Fruit fly (Drosophila melanogaster) whole organism, wandering third instar larva: ENCODE results near the gene UbcE2H.

Experiments used
- CG32264 ChIP-seq: fragments of 200-800 bp; sonication (Bioruptor generic); optimal IDR thresholded peaks from 2 replicates; lab custom pipeline; 2016; ENCODE audit warnings: missing biosample characterization, missing genetic modification characterization
- CG9705 ChIP-seq: fragments of 200-800 bp; sonication (Bioruptor generic); optimal IDR thresholded peaks from 2 replicates; lab custom pipeline; 2018; ENCODE audit warnings: missing biosample characterization, mild to moderate bottlenecking, missing genetic modification characterization
- CrebA ChIP-seq: fragments of 200-800 bp; sonication (Bioruptor generic); optimal IDR thresholded peaks from 2 replicates; lab custom pipeline; 2016; ENCODE audit warnings: missing biosample characterization, mild to moderate bottlenecking, missing genetic modification characterization, borderline replicate concordance
- Dfd ChIP-seq: fragments of >200 bp; optimal IDR thresholded peaks from 2 replicates; lab custom pipeline; 2017; ENCODE audit warnings: missing biosample characterization, missing genetic modification characterization
- Dif ChIP-seq: fragments of 200-275, 200-300 bp; sonication (Bioruptor generic); optimal IDR thresholded peaks from 2 replicates; lab custom pipeline; 2018; ENCODE audit warnings: missing biosample characterization, missing genetic modification characterization; ENCODE audit not compliant: partially characterized antibody
- GATAd ChIP-seq: sonication (Bioruptor generic); optimal IDR thresholded peaks from 2 replicates; lab custom pipeline; 2016; ENCODE audit warnings: missing biosample characterization, missing genetic modification characterization
- HLH106 ChIP-seq: fragments of 200-800 bp; optimal IDR thresholded peaks from 3 replicates; lab custom pipeline; 2019; ENCODE audit warnings: missing biosample characterization, mild to moderate bottlenecking, missing genetic modification characterization, moderate library complexity
- Hnf4 ChIP-seq: fragments of 200-800 bp; sonication (Bioruptor generic); optimal IDR thresholded peaks from 2 replicates; lab custom pipeline; 2016; ENCODE audit warnings: missing biosample characterization, mild to moderate bottlenecking, missing genetic modification characterization
- Hr78 ChIP-seq: fragments of >200 bp; optimal IDR thresholded peaks from 2 replicates; lab custom pipeline; 2017; ENCODE audit warnings: missing biosample characterization, missing genetic modification characterization
- Hr83 ChIP-seq: fragments of 200-300 bp; sonication (Bioruptor generic); optimal IDR thresholded peaks from 2 replicates; lab custom pipeline; 2016; ENCODE audit warnings: missing biosample characterization, mild to moderate bottlenecking, missing genetic modification characterization, moderate library complexity; ENCODE audit not compliant: poor library complexity, severe bottlenecking
- Jra ChIP-seq: sonication (Bioruptor generic); optimal IDR thresholded peaks from 2 replicates; lab custom pipeline; 2016; ENCODE audit warnings: missing biosample characterization, missing genetic modification characterization
- Mio ChIP-seq: sonication (Bioruptor generic); optimal IDR thresholded peaks from 2 replicates; lab custom pipeline; 2016; ENCODE audit warnings: missing biosample characterization, missing genetic modification characterization
- Myc ChIP-seq: fragments of >200 bp; optimal IDR thresholded peaks from 2 replicates; lab custom pipeline; 2017
- N ChIP-seq: fragments of >200 bp; optimal IDR thresholded peaks from 2 replicates; lab custom pipeline; 2018; ENCODE audit warnings: missing biosample characterization, missing external identifiers, missing genetic modification characterization
- OdsH ChIP-seq: fragments of 200-800 bp; sonication (Bioruptor generic); optimal IDR thresholded peaks from 2 replicates; lab custom pipeline; 2016; ENCODE audit warnings: missing biosample characterization, mild to moderate bottlenecking, missing genetic modification characterization
- Rel ChIP-seq, 2 experiments: fragments of 200-800 bp; sonication (Bioruptor generic) in 1 of 2; optimal IDR thresholded peaks; 2 replicates in 1 of 2; 3 replicates in 1 of 2; lab custom pipeline; 2016 to 2019; ENCODE audit warnings: mild to moderate bottlenecking in 2 of 2, missing biosample characterization in 2 of 2, missing genetic modification characterization in 2 of 2, moderate library complexity in 1 of 2
- Sp1 ChIP-seq: fragments of 200-800 bp; sonication (Bioruptor generic); optimal IDR thresholded peaks from 3 replicates; lab custom pipeline; 2019; ENCODE audit warnings: missing biosample characterization, mild to moderate bottlenecking, missing genetic modification characterization, moderate library complexity
- Vsx2 ChIP-seq: fragments of 200-300, 225-300 bp; sonication (Bioruptor generic); optimal IDR thresholded peaks from 2 replicates; lab custom pipeline; 2018; ENCODE audit warnings: missing biosample characterization, missing genetic modification characterization; ENCODE audit not compliant: partially characterized antibody
- br ChIP-seq: fragments of 200-800 bp; sonication (Bioruptor generic); optimal IDR thresholded peaks from 2 replicates; lab custom pipeline; 2016; ENCODE audit warnings: missing biosample characterization, missing genetic modification characterization
- brk ChIP-seq: fragments of 200-800 bp; sonication (Bioruptor generic); optimal IDR thresholded peaks from 2 replicates; lab custom pipeline; 2016; ENCODE audit warnings: missing biosample characterization, mild to moderate bottlenecking, missing genetic modification characterization
- dmrt93B ChIP-seq: fragments of 200-800 bp; sonication (Bioruptor generic); optimal IDR thresholded peaks from 2 replicates; lab custom pipeline; 2018; ENCODE audit warnings: missing biosample characterization, mild to moderate bottlenecking, missing genetic modification characterization
- dsf ChIP-seq: sonication (Bioruptor generic); optimal IDR thresholded peaks from 2 replicates; lab custom pipeline; 2016; ENCODE audit warnings: missing biosample characterization, missing genetic modification characterization, borderline replicate concordance
- ey ChIP-seq: fragments of 200-800 bp; sonication (Bioruptor generic); optimal IDR thresholded peaks from 2 replicates; lab custom pipeline; 2016; ENCODE audit warnings: missing biosample characterization, missing genetic modification characterization
- foxo ChIP-seq, 2 experiments: fragments of 200-800 bp; sonication (Bioruptor generic); optimal IDR thresholded peaks; 2 replicates in 1 of 2; 3 replicates in 1 of 2; lab custom pipeline; 2016 to 2017; ENCODE audit warnings: missing biosample characterization in 2 of 2, missing genetic modification characterization in 2 of 2
- fru ChIP-seq: fragments of 200-800 bp; sonication (Bioruptor generic); optimal IDR thresholded peaks from 3 replicates; lab custom pipeline; 2016; ENCODE audit warnings: missing biosample characterization, mild to moderate bottlenecking, missing genetic modification characterization
- h ChIP-seq: fragments of 200-800 bp; sonication (Bioruptor generic); optimal IDR thresholded peaks from 3 replicates; lab custom pipeline; 2016; ENCODE audit warnings: missing biosample characterization, mild to moderate bottlenecking, missing genetic modification characterization
- jim ChIP-seq: fragments of 175-275, 200-325 bp; sonication (Bioruptor generic); optimal IDR thresholded peaks from 2 replicates; lab custom pipeline; 2016; ENCODE audit warnings: missing biosample characterization, mild to moderate bottlenecking, missing genetic modification characterization
- lola ChIP-seq: fragments of >200 bp; optimal IDR thresholded peaks from 2 replicates; lab custom pipeline; 2017; ENCODE audit warnings: missing biosample characterization, missing genetic modification characterization
- pan ChIP-seq: fragments of >200 bp; optimal IDR thresholded peaks from 2 replicates; lab custom pipeline; 2017
- psq ChIP-seq: fragments of 200-800 bp; sonication (Bioruptor generic); optimal IDR thresholded peaks from 3 replicates; lab custom pipeline; 2017; ENCODE audit warnings: missing biosample characterization, mild to moderate bottlenecking, missing genetic modification characterization, moderate library complexity
- rgr ChIP-seq: fragments of 200-800 bp; sonication (Bioruptor generic); optimal IDR thresholded peaks from 3 replicates; lab custom pipeline; 2016; ENCODE audit warnings: missing biosample characterization, mild to moderate bottlenecking, missing genetic modification characterization
- sage ChIP-seq: fragments of 200-800 bp; sonication (Bioruptor generic); optimal IDR thresholded peaks from 2 replicates; lab custom pipeline; 2016; ENCODE audit warnings: missing biosample characterization, mild to moderate bottlenecking, missing genetic modification characterization
- sv ChIP-seq: fragments of 200-800 bp; sonication (Bioruptor generic); optimal IDR thresholded peaks from 3 replicates; lab custom pipeline; 2016; ENCODE audit warnings: missing biosample characterization, missing genetic modification characterization
- tai ChIP-seq: sonication (Bioruptor generic); optimal IDR thresholded peaks from 2 replicates; lab custom pipeline; 2016; ENCODE audit warnings: missing biosample characterization, missing genetic modification characterization
- usp ChIP-seq: fragments of >200 bp; optimal IDR thresholded peaks from 2 replicates; lab custom pipeline; 2017; ENCODE audit warnings: missing biosample characterization, missing genetic modification characterization
- woc ChIP-seq: sonication (Bioruptor generic); optimal IDR thresholded peaks from 2 replicates; lab custom pipeline; 2016; ENCODE audit warnings: missing biosample characterization, mild to moderate bottlenecking, missing genetic modification characterization

UbcE2H gene

dm6 chrX:8113386-8114279 is 19.8 kb upstream of the UbcE2H start:
- TF ChIP-seq GATAd (GFP tag; lab: Kevin White, UChicago) (no peak), tai (GFP tag; lab: Kevin White, UChicago) (no peak), HLH106 (tag; lab: Kevin White, UChicago) (peak; percentile 22), CG9705 (no peak), Jra (GFP tag; lab: Kevin White, UChicago) (no peak), N (GFP tag; lab: Kevin White, UChicago) (no peak), Dif (GFP tag; lab: Kevin White, UChicago) (no peak), Myc (lab: Kevin White, UChicago) (no peak), pan (lab: Kevin White, UChicago) (no peak), CG32264 (GFP tag; lab: Kevin White, UChicago) (no peak), woc (GFP tag; lab: Kevin White, UChicago) (no peak), CrebA (GFP tag; lab: Kevin White, UChicago) (no peak), br (GFP tag; lab: Kevin White, UChicago) (peak; percentile 47), dsf (no peak), Hnf4 (GFP tag; lab: Kevin White, UChicago) (peak; percentile 27), sage (GFP tag; lab: Kevin White, UChicago) (no peak), dmrt93B (GFP tag; lab: Kevin White, UChicago) (no peak), rgr (GFP tag; lab: Kevin White, UChicago) (peak; percentile 33), psq (GFP tag; lab: Kevin White, UChicago) (peak; percentile 36), foxo (GFP tag; optimal IDR thresholded peaks at IDR 0.05; lab: Kevin White, UChicago) (peak in 1 of 2 experiments; percentile 58), OdsH (no peak), Rel (GFP tag; optimal IDR thresholded peaks at IDR 0.05; lab: Kevin White, UChicago) (no peak), Rel (tag; optimal IDR thresholded peaks at IDR 0.05; lab: Kevin White, UChicago) (peak; percentile 91), usp (GFP tag; lab: Kevin White, UChicago) (no peak), h (GFP tag; lab: Kevin White, UChicago) (peak; percentile 46), sv (GFP tag; lab: Kevin White, UChicago) (peak; percentile 29), fru (peak; percentile 42), Mio (GFP tag; lab: Kevin White, UChicago) (no peak), brk (GFP tag; lab: Kevin White, UChicago) (no peak), jim (GFP tag; lab: Kevin White, UChicago) (no peak), Hr78 (GFP tag; lab: Kevin White, UChicago) (no peak), Vsx2 (no peak), ey (GFP tag; lab: Kevin White, UChicago) (peak; percentile 17)

- TF ChIP-seq fru: peak; percentile 62
- TF ChIP-seq usp (GFP tag; lab: Kevin White, UChicago): no peak
- no peak for TF ChIP-seq Hr83
- no peak for TF ChIP-seq HLH106 (tag; lab: Kevin White, UChicago)
- peak; percentile 20 for TF ChIP-seq OdsH
- no peak for TF ChIP-seq CG9705
- TF ChIP-seq lola: no peak
- TF ChIP-seq jim (GFP tag; lab: Kevin White, UChicago): no peak
- TF ChIP-seq psq (GFP tag; lab: Kevin White, UChicago): no peak
- TF ChIP-seq foxo (GFP tag; optimal IDR thresholded peaks at IDR 0.05; lab: Kevin White, UChicago): peak in 1 of 2 experiments; percentile 58
- TF ChIP-seq pan (lab: Kevin White, UChicago): no peak
- TF ChIP-seq Myc (lab: Kevin White, UChicago): no peak
- no peak for TF ChIP-seq tai (GFP tag; lab: Kevin White, UChicago)
- peak; percentile 11 for TF ChIP-seq h (GFP tag; lab: Kevin White, UChicago)
- no peak for TF ChIP-seq GATAd (GFP tag; lab: Kevin White, UChicago)
- peak; percentile 53 for TF ChIP-seq ey (GFP tag; lab: Kevin White, UChicago)
- TF ChIP-seq sv (GFP tag; lab: Kevin White, UChicago): no peak
- peak; percentile 40 for TF ChIP-seq Dfd (GFP tag; lab: Kevin White, UChicago)
- TF ChIP-seq CrebA (GFP tag; lab: Kevin White, UChicago): no peak
- TF ChIP-seq rgr (GFP tag; lab: Kevin White, UChicago): peak; percentile 32
- TF ChIP-seq CG32264 (GFP tag; lab: Kevin White, UChicago): no peak
- TF ChIP-seq Jra (GFP tag; lab: Kevin White, UChicago): no peak
- no peak for TF ChIP-seq dmrt93B (GFP tag; lab: Kevin White, UChicago)
- no peak for TF ChIP-seq Mio (GFP tag; lab: Kevin White, UChicago)
- TF ChIP-seq Sp1: peak; percentile 27
- TF ChIP-seq br (GFP tag; lab: Kevin White, UChicago): no peak
These were observed 18.9 kb upstream of the UbcE2H start for dm6 chrX:8112715-8113114.
